Worm (Caenorhabditis elegans) whole organism, L1 larva: Measurements from ENCODE around the gene CC8.2.

Source experiments
- aha-1 ChIP-seq: fragments of 150-350 bp; optimal IDR thresholded peaks from 2 replicates; lab custom pipeline; 2014; ENCODE audit warnings: missing biosample characterization, missing genetic modification characterization
- blmp-1 ChIP-seq: fragments of 150-350 bp; optimal IDR thresholded peaks from 2 replicates; lab custom pipeline; 2014; ENCODE audit warnings: missing biosample characterization, missing genetic modification characterization
- ces-1 ChIP-seq: fragments of 150-350 bp; optimal IDR thresholded peaks from 2 replicates; lab custom pipeline; 2014; ENCODE audit warnings: missing biosample characterization, missing genetic modification reagents, missing genetic modification characterization
- egl-27 ChIP-seq, 2 experiments: fragments of 150-350 bp in 1 of 2; sonication (generic microtip); optimal IDR thresholded peaks; 3 replicates each; lab custom pipeline; 2017 to 2018; ENCODE audit warnings: missing biosample characterization in 2 of 2, missing genetic modification characterization in 2 of 2, missing genetic modification reagents in 2 of 2
- lin-13 ChIP-seq: fragments of 150-350 bp; optimal IDR thresholded peaks from 2 replicates; lab custom pipeline; 2014; ENCODE audit warnings: missing biosample characterization, missing genetic modification reagents, missing genetic modification characterization
- lin-15B ChIP-seq: fragments of 150-350 bp; sonication (generic microtip); optimal IDR thresholded peaks from 3 replicates; lab custom pipeline; 2014; ENCODE audit warnings: missing biosample characterization, missing genetic modification characterization
- mdl-1 ChIP-seq, 2 experiments: fragments of 150-350 bp; optimal IDR thresholded peaks; 2 replicates each; lab custom pipeline; 2014 to 2017; ENCODE audit warnings: missing biosample characterization in 2 of 2, missing genetic modification characterization in 2 of 2, inconsistent platforms in 1 of 2
- nhr-12 ChIP-seq: sonication (generic microtip); optimal IDR thresholded peaks from 2 replicates; lab custom pipeline; 2017; ENCODE audit warnings: missing biosample characterization, missing genetic modification characterization

- TF ChIP-seq aha-1 (tag; lab: Kevin White, UChicago) (no peak), egl-27 (tag; optimal IDR thresholded peaks at IDR 0.05; lab: Kevin White, UChicago) (no peak), lin-15B (tag; lab: Kevin White, UChicago) (no peak), lin-13 (GFP tag; lab: Kevin White, UChicago) (no peak), nhr-12 (tag; lab: Kevin White, UChicago) (no peak), mdl-1 (tag; optimal IDR thresholded peaks at IDR 0.05; lab: Kevin White, UChicago) (no peak), blmp-1 (no peak), ces-1 (GFP tag; lab: Kevin White, UChicago) (no peak)
Observed at ce11 chrIV:3665089-3665488, 16.6 kb upstream of the CC8.2 start.
